Worm (Caenorhabditis elegans): ENCODE measurements around the gene mdt-30.
A peak's percentile ranks its signal among the peaks of the same experiment; 100 is the strongest.

The mdt-30 gene

DNA sequence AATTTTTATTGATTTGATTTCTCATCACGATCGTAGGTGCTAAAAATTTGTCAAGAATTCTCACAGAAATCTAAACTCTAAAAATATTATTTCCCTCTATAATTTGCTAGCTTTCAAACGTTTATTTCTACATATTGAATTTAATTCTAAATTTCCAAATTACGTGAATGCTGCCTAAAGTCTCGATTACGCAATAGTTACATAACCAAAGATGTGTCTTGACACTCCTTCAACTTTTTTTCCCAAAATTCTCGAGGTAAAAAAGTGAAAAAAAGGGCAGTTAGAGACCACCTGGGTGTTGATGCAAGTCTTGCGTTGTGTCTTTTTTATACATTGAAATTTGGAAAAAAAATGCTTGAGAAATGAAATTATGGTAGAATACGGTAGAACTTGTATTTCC, 24.0 kb upstream of the mdt-30 start (continued):
- TF ChIP-seq aha-1 (tag; optimal IDR thresholded peaks at IDR 0.05) (no peak), nhr-71 (tag; optimal IDR thresholded peaks at IDR 0.05) (no peak), dpl-1 (GFP tag; optimal IDR thresholded peaks at IDR 0.05) (no peak)

DNA sequence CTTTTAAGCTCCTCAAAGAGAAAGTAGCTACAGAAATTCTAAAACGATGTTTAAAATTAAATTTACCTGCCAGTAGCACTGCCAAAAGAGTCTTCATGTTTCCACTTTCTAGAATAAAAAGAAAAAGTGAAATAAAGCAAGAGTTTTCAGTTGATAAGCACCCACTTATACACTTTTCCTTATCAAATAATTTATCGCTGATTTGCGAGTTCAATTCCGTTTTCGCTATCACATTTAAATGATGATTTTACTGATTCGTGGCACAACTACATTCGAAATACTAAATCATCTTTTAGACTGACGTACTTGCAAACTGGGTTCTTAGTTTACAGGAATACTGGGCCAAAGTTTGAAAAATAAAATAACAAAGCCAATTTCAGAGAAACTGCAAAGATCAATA, 23.1 kb upstream of the mdt-30 start, which contains the start of gene K12H4.7:
Gene K12H4.7, minus strand, starts transcription at position 138 of the 400 bp plus-strand sequence.
- TF ChIP-seq elt-2 (tag; optimal IDR thresholded peaks at IDR 0.05) (peak; percentile 74), tlp-1 (tag; optimal IDR thresholded peaks at IDR 0.05) (peak; percentile 51), pqm-1 (tag; optimal IDR thresholded peaks at IDR 0.05) (peak; percentile 74), zip-4 (GFP tag; optimal IDR thresholded peaks at IDR 0.05) (no peak), efl-1 (optimal IDR thresholded peaks at IDR 0.05) (no peak), efl-1 (GFP tag; optimal IDR thresholded peaks at IDR 0.05 in 1 of 2) (peak in 1 of 2 experiments; percentile 61)

DNA sequence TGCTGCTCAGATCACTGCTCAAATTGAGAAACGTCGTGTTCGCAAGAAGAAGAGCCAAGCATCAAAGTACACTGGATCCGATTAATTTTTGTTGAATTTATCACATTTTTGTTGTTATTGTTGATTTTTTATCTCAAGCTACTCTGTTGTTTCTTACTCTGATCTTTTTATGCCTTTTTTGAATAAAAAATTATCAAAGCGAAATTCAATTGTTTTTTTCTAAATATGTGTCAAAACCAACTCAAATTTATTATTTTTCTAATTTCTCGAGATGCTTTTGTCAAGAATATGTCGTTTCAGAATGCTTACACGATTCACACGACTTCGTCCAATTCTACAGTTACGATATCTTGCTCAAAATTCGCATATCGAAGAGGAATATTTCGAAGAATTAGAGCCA, 19.6 kb upstream of the mdt-30 start, which contains the start of gene K12H4.2:
Gene K12H4.2, plus strand, starts transcription at position 301 of the 400 bp plus-strand sequence.
- TF ChIP-seq blmp-1 (tag; optimal IDR thresholded peaks at IDR 0.05), result no peak
- no peak for TF ChIP-seq efl-1 (optimal IDR thresholded peaks at IDR 0.05)
- TF ChIP-seq efl-1 (GFP tag; optimal IDR thresholded peaks at IDR 0.05 in 1 of 2), result peak in 1 of 2 experiments; percentile 12
- TF ChIP-seq grh-1 (GFP tag; IDR thresholded peaks at IDR 0.05), result no peak

DNA sequence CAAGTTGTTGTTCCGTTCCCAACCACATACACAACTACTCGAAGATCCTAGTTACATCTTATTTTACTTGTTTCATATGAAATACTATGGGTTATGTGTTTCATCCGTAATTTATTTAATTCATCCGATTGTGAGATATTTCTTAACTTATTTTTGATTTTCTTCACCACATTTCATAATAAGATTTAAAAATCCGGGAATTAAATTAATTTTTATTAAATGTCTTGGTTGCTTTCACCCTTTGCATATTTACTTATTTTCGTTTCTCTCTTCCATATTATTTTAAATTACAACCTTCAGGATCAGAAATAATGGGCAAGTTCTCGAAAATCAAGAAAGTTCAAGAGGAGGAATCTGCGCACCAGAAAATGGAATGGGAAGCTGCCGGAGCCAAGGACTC, 17.9 kb upstream of the mdt-30 start, which contains the start of gene K12H4.3:
Gene K12H4.3, plus strand, starts transcription at position 301 of the 400 bp plus-strand sequence.
- TF ChIP-seq nhr-12 (tag; optimal IDR thresholded peaks at IDR 0.05), result no peak
- TF ChIP-seq unc-130 (tag; optimal IDR thresholded peaks at IDR 0.05), result no peak
- TF ChIP-seq ceh-82 (tag; optimal IDR thresholded peaks at IDR 0.05), result no peak
- TF ChIP-seq fkh-10 (GFP tag; optimal IDR thresholded peaks at IDR 0.05), result no peak
- TF ChIP-seq alr-1 (tag; optimal IDR thresholded peaks at IDR 0.05; ENCODE audit: borderline replicate concordance), result no peak
- TF ChIP-seq pax-3 (tag; optimal IDR thresholded peaks at IDR 0.05), result no peak
- no peak for TF ChIP-seq nhr-19 (GFP tag; conservative IDR thresholded peaks at IDR 0.05)
- TF ChIP-seq mab-9 (GFP tag; IDR thresholded peaks at IDR 0.05), result no peak

DNA sequence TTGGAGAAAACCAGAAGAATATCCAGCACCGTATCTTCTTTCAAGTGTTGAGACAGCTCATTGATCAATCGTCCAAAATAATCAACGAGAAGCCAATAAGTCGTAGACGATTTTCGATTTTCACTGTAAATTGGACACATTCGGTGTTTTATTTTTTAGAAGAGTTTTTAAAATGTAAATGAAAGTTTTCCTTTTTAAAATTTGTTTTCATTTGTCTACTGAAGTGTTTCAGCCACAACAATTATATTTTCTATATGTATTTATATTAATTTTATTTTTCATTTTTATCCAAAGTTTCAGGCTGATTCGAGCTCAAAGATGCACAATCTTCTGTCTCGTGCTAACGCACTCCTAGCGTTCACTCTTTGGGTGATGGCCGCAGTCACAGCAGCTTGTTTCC, 16.9 kb upstream of the mdt-30 start, which contains the start of gene spcs-3:
Gene spcs-3, plus strand, starts transcription at position 301 of the 400 bp plus-strand sequence.
- no peak for TF ChIP-seq nhr-19 (GFP tag; conservative IDR thresholded peaks at IDR 0.05)
- no peak for TF ChIP-seq lin-39 (tag; optimal IDR thresholded peaks at IDR 0.05)
- TF ChIP-seq hlh-17 (GFP tag; optimal IDR thresholded peaks at IDR 0.05; ENCODE audit: borderline replicate concordance), result no peak
- TF ChIP-seq unc-98 (GFP tag; IDR thresholded peaks at IDR 0.05), result no peak
- no peak for TF ChIP-seq ets-5 (GFP tag; IDR thresholded peaks at IDR 0.05)
- no peak for TF ChIP-seq ceh-82 (tag; optimal IDR thresholded peaks at IDR 0.05)
- no peak for TF ChIP-seq nhr-85 (tag)
- TF ChIP-seq hlh-4 (tag; optimal IDR thresholded peaks at IDR 0.05), result no peak
- no peak for TF ChIP-seq irx-1 (tag; optimal IDR thresholded peaks at IDR 0.05)
- no peak for TF ChIP-seq mep-1 (tag; optimal IDR thresholded peaks at IDR 0.05)
- no peak for TF ChIP-seq fkh-8 (tag; optimal IDR thresholded peaks at IDR 0.05)
- TF ChIP-seq xbp-1 (tag; optimal IDR thresholded peaks at IDR 0.05), result no peak
- no peak for TF ChIP-seq efl-1 (optimal IDR thresholded peaks at IDR 0.05)
- no peak for TF ChIP-seq efl-1 (GFP tag; optimal IDR thresholded peaks at IDR 0.05 in 1 of 2)
- TF ChIP-seq unc-62 (GFP tag; optimal IDR thresholded peaks at IDR 0.05), result no peak
- no peak for TF ChIP-seq nhr-47 (tag; optimal IDR thresholded peaks at IDR 0.05)
- TF ChIP-seq grh-1 (GFP tag; IDR thresholded peaks at IDR 0.05), result no peak
- no peak for TF ChIP-seq egl-13 (tag; optimal IDR thresholded peaks at IDR 0.05)
- no peak for TF ChIP-seq nhr-11 (tag; optimal IDR thresholded peaks at IDR 0.05)
- TF ChIP-seq ceh-88 (GFP tag; IDR thresholded peaks at IDR 0.05), result no peak

All from whole organism, L1 larva.